Worm (Caenorhabditis elegans) whole organism, L3 larva: Measurements from ENCODE around the gene srb-12.
"Not testable (repeated sequence)": the region's sequence is repeated elsewhere in the genome, so short reads cannot be mapped to it uniquely, and the experiment has no call there.

Source experiments
- R02D3.7 ChIP-seq: fragments of 150-350 bp; optimal IDR thresholded peaks from 2 replicates; lab custom pipeline; 2014; ENCODE audit warnings: missing biosample characterization, missing genetic modification characterization
- ZK546.5 ChIP-seq: sonication (generic microtip); optimal IDR thresholded peaks from 2 replicates; lab custom pipeline; 2017; ENCODE audit warnings: missing biosample characterization, missing genetic modification characterization
- aly-2 ChIP-seq: fragments of 150-350 bp; optimal IDR thresholded peaks from 2 replicates; lab custom pipeline; 2014; ENCODE audit warnings: missing biosample characterization, missing genetic modification characterization
- ama-1 ChIP-seq: fragments of 150-350 bp; optimal IDR thresholded peaks from 2 replicates; lab custom pipeline; 2018
- ceh-16 ChIP-seq: sonication (generic microtip); optimal IDR thresholded peaks from 2 replicates; lab custom pipeline; 2017; ENCODE audit warnings: missing biosample characterization, missing genetic modification characterization
- ceh-28 ChIP-seq: fragments of 150-350 bp; optimal IDR thresholded peaks from 2 replicates; lab custom pipeline; 2014; ENCODE audit warnings: missing biosample characterization, missing genetic modification reagents, missing genetic modification characterization
- ceh-82 ChIP-seq: fragments of 150-350 bp; optimal IDR thresholded peaks from 2 replicates; lab custom pipeline; 2014; ENCODE audit warnings: missing biosample characterization, missing genetic modification characterization
- ceh-9 ChIP-seq: sonication (generic microtip); optimal IDR thresholded peaks from 2 replicates; lab custom pipeline; 2018; ENCODE audit warnings: missing biosample characterization, missing genetic modification characterization
- egl-27 ChIP-seq: sonication (generic microtip); optimal IDR thresholded peaks from 4 replicates; lab custom pipeline; 2017; ENCODE audit warnings: missing biosample characterization, missing genetic modification reagents, missing genetic modification characterization
- elt-1 ChIP-seq: fragments of 150-350 bp; optimal IDR thresholded peaks from 2 replicates; lab custom pipeline; 2014; ENCODE audit warnings: missing biosample characterization, missing genetic modification characterization
- elt-2 ChIP-seq: sonication (generic microtip); optimal IDR thresholded peaks from 2 replicates; lab custom pipeline; 2016; ENCODE audit warnings: missing genetic modification reagents, mild to moderate bottlenecking, missing genetic modification characterization, missing compliant biosample characterization
- elt-3 ChIP-seq, 3 experiments: fragments of 150-350 bp in 1 of 3; sonication (generic microtip) in 2 of 3; optimal IDR thresholded peaks; 2 replicates in 2 of 3; 4 replicates in 1 of 3; lab custom pipeline; 2014 to 2017; ENCODE audit warnings: missing biosample characterization in 3 of 3, missing genetic modification characterization in 3 of 3
- eor-1 ChIP-seq, 2 experiments: fragments of 150-350 bp; optimal IDR thresholded peaks; 2 replicates each; lab custom pipeline; 2014 to 2018; ENCODE audit warnings: missing biosample characterization in 2 of 2, missing genetic modification characterization in 2 of 2
- fkh-10 ChIP-seq: sonication (generic microtip); optimal IDR thresholded peaks from 2 replicates; lab custom pipeline; 2017; ENCODE audit warnings: missing biosample characterization, missing genetic modification reagents, missing genetic modification characterization
- fkh-2 ChIP-seq: fragments of 150-350 bp; optimal IDR thresholded peaks from 2 replicates; lab custom pipeline; 2014; ENCODE audit warnings: missing biosample characterization, missing genetic modification reagents, missing genetic modification characterization
- fos-1 ChIP-seq: fragments of 150-350 bp; optimal IDR thresholded peaks from 2 replicates; lab custom pipeline; 2014; ENCODE audit warnings: missing biosample characterization, missing genetic modification characterization
- jun-1 ChIP-seq: fragments of 150-350 bp; optimal IDR thresholded peaks from 2 replicates; lab custom pipeline; 2014; ENCODE audit warnings: missing biosample characterization, missing genetic modification reagents, missing genetic modification characterization
- lin-15B ChIP-seq: fragments of 150-350 bp; optimal IDR thresholded peaks from 2 replicates; lab custom pipeline; 2014; ENCODE audit warnings: missing biosample characterization, missing genetic modification characterization
- lin-39 ChIP-seq: fragments of 150-350 bp; optimal IDR thresholded peaks from 2 replicates; lab custom pipeline; 2018; ENCODE audit warnings: missing biosample characterization, missing genetic modification reagents, missing genetic modification characterization
- lsy-12 ChIP-seq: sonication (generic microtip); optimal IDR thresholded peaks from 2 replicates; lab custom pipeline; 2016; ENCODE audit warnings: mild to moderate bottlenecking, missing genetic modification characterization, missing compliant biosample characterization
- mml-1 ChIP-seq: fragments of 150-350 bp; sonication (generic microtip); optimal IDR thresholded peaks from 3 replicates; lab custom pipeline; 2014; ENCODE audit warnings: missing biosample characterization, missing genetic modification characterization
- nfya-1 ChIP-seq: sonication (generic microtip); optimal IDR thresholded peaks from 2 replicates; lab custom pipeline; 2017; ENCODE audit warnings: missing genetic modification characterization, mild to moderate bottlenecking, missing compliant biosample characterization, antibody characterized with exemption, moderate library complexity; ENCODE audit not compliant: insufficient read depth
- nhr-11 ChIP-seq: fragments of 150-350 bp; optimal IDR thresholded peaks from 2 replicates; lab custom pipeline; 2014; ENCODE audit warnings: missing biosample characterization, missing genetic modification characterization
- nhr-23 ChIP-seq: fragments of 150-350 bp; optimal IDR thresholded peaks from 2 replicates; lab custom pipeline; 2014; ENCODE audit warnings: missing biosample characterization, missing genetic modification reagents, missing genetic modification characterization
- nhr-237 ChIP-seq: fragments of 150-350 bp; optimal IDR thresholded peaks from 2 replicates; lab custom pipeline; 2014; ENCODE audit warnings: missing biosample characterization, missing genetic modification characterization
- nhr-28 ChIP-seq: fragments of 150-350 bp; optimal IDR thresholded peaks from 2 replicates; lab custom pipeline; 2014; ENCODE audit warnings: missing biosample characterization, missing genetic modification characterization
- nhr-67 ChIP-seq: fragments of 150-350 bp; optimal IDR thresholded peaks from 2 replicates; lab custom pipeline; 2014; ENCODE audit warnings: missing biosample characterization, missing genetic modification characterization
- nhr-76 ChIP-seq: fragments of 150-350 bp; sonication (generic microtip); optimal IDR thresholded peaks from 5 replicates; lab custom pipeline; 2014; ENCODE audit warnings: missing biosample characterization, missing genetic modification characterization
- nhr-77 ChIP-seq: fragments of 150-350 bp; optimal IDR thresholded peaks from 2 replicates; lab custom pipeline; 2014; ENCODE audit warnings: missing biosample characterization, missing genetic modification characterization
- sea-2 ChIP-seq: fragments of 150-350 bp; sonication (generic microtip); optimal IDR thresholded peaks from 4 replicates; lab custom pipeline; 2014; ENCODE audit warnings: missing biosample characterization, missing genetic modification reagents, missing genetic modification characterization
- skn-1 ChIP-seq: fragments of 150-350 bp; optimal IDR thresholded peaks from 2 replicates; lab custom pipeline; 2014; ENCODE audit warnings: missing biosample characterization, missing genetic modification characterization
- snpc-4 ChIP-seq: fragments of 150-350 bp; optimal IDR thresholded peaks from 2 replicates; lab custom pipeline; 2014; ENCODE audit warnings: missing biosample characterization, missing genetic modification characterization
- tbx-2 ChIP-seq: sonication (generic microtip); optimal IDR thresholded peaks from 2 replicates; lab custom pipeline; 2016; ENCODE audit warnings: mild to moderate bottlenecking, missing genetic modification characterization, missing compliant biosample characterization
- unc-39 ChIP-seq: sonication (generic microtip); optimal IDR thresholded peaks from 4 replicates; lab custom pipeline; 2017; ENCODE audit warnings: missing biosample characterization, missing genetic modification characterization
- unc-62 ChIP-seq: fragments of 150-350 bp; sonication (generic microtip); optimal IDR thresholded peaks from 4 replicates; lab custom pipeline; 2014; ENCODE audit warnings: missing biosample characterization, missing genetic modification reagents, missing genetic modification characterization
- zag-1 ChIP-seq: fragments of 150-350 bp; optimal IDR thresholded peaks from 2 replicates; lab custom pipeline; 2014; ENCODE audit warnings: missing biosample characterization, missing genetic modification characterization

The srb-12 gene

DNA sequence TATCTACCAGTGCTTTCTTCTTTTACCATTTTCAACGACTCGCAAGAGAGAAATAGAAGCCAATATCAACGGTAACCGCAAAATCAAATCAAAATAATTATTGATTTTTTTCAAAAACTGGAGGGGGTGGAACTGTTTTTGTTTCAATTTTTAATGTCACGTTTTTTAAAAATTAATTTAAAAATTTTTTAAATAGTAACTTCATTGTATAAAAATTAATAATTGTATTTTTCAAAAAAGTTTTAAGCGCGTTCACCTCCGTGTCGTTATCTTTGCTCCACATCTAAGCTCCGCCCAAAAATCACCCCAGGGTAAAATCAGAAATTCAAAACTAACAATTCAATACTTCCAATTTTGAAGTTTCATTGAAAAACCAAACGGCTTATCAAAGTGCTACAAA lies 6.7 kb upstream of the srb-12 start, which contains the start of gene C27D6.11:
C27D6.11 (minus strand) TSS at position 101 of the 400 bp plus-strand sequence.
- TF ChIP-seq ceh-82 (tag; lab: Kevin White, UChicago) (no peak), nhr-237 (tag; lab: Kevin White, UChicago) (no peak), elt-3 (tag; optimal IDR thresholded peaks at IDR 0.05; lab: Kevin White, UChicago) (no peak), skn-1 (tag; lab: Kevin White, UChicago) (no peak), nhr-23 (tag; lab: Kevin White, UChicago) (no peak), unc-39 (tag; lab: Kevin White, UChicago) (no peak), snpc-4 (no peak), nhr-11 (no peak), elt-1 (no peak), fos-1 (no peak), ceh-28 (tag; lab: Kevin White, UChicago) (no peak), nhr-77 (no peak), nhr-67 (tag; lab: Kevin White, UChicago) (no peak), jun-1 (tag; lab: Kevin White, UChicago) (no peak), nhr-28 (tag; lab: Kevin White, UChicago) (no peak), eor-1 (tag; optimal IDR thresholded peaks at IDR 0.05; lab: Kevin White, UChicago) (no peak), R02D3.7 (tag; lab: Kevin White, UChicago) (no peak), elt-2 (tag; lab: Kevin White, UChicago) (no peak)
- TF ChIP-seq, all 47 proteins: peak for 0

DNA sequence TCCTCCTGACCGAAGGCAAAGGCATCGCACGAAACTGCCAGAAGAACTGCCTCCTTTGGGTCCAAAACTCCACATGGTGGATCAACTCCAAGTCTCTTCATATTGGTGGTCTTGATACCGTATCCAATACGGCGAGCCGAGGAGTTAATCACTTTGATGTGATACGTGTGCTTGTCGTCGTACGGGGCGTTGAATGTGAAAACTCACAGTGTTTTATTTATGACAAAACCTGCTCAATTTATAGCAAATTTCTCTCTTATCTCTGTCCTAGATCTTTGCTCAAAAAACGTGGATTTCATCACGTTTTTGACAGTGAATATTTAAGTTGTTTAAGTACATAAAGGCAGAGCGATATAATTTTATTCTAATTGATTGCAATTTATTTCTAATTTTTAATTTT lies 4.3 kb upstream of the srb-12 start, which contains the start of gene F58A6.9:
F58A6.9 (minus strand) TSS at position 101 of the 400 bp plus-strand sequence.
- not testable (repeated sequence) for TF ChIP-seq skn-1, egl-27, R02D3.7 (tag; lab: Kevin White, UChicago)
- TF ChIP-seq, all 47 proteins: peak for 0; not testable (repeated sequence) for 47

ce11 chrII:5157525-5157924 lies 3.1 kb upstream of the srb-12 start, which contains the start of gene srb-13:
Gene srb-13, minus strand, starts transcription at chrII:5157625.
- TF ChIP-seq sea-2 (GFP tag; lab: Kevin White, UChicago) (no peak), fkh-10 (GFP tag; lab: Kevin White, UChicago) (no peak), lsy-12 (tag; lab: Kevin White, UChicago) (no peak), ama-1 (lab: Kevin White, UChicago) (no peak), lin-15B (tag; lab: Kevin White, UChicago) (no peak), unc-62 (GFP tag; lab: Kevin White, UChicago) (no peak), jun-1 (tag; lab: Kevin White, UChicago) (no peak), egl-27 (tag; lab: Kevin White, UChicago) (no peak), ZK546.5 (tag; lab: Kevin White, UChicago) (no peak), nhr-23 (tag; lab: Kevin White, UChicago) (no peak), ceh-16 (no peak), nfya-1 (no peak), tbx-2 (tag; lab: Kevin White, UChicago) (no peak), zag-1 (no peak), ceh-28 (tag; lab: Kevin White, UChicago) (no peak), fos-1 (no peak), nhr-76 (tag; lab: Kevin White, UChicago) (no peak)

DNA sequence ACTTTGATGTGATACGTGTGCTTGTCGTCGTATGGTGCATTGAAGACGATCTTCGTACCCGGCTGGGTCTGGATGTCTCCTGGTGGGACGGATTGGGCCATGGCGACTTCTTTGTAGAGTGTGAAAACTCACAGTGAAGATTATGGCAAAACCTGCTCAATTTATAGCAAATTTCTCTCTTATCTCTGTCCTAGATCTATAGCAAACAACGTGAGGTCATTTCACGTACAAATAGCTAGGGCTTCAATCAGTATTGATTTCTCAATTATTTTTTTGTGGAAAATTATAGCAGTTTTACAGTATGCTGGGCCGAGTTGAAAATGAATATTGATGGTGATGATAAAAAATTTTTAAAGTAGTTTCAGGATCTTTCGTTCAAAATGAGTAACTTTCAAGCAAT lies 2.5 kb upstream of the srb-12 start, which contains the start of gene msp-45:
msp-45 (minus strand) TSS at position 101 of the 400 bp plus-strand sequence.
- TF ChIP-seq mml-1 (tag; lab: Kevin White, UChicago) = no peak
- TF ChIP-seq aly-2 (tag; lab: Kevin White, UChicago) = no peak
- TF ChIP-seq nfya-1 = no peak
- TF ChIP-seq ceh-9 (tag; lab: Kevin White, UChicago) = no peak
- TF ChIP-seq nhr-67 (tag; lab: Kevin White, UChicago) = no peak
- TF ChIP-seq nhr-23 (tag; lab: Kevin White, UChicago) = no peak
- no peak for TF ChIP-seq ceh-28 (tag; lab: Kevin White, UChicago)
- no peak for TF ChIP-seq R02D3.7 (tag; lab: Kevin White, UChicago)
- no peak for TF ChIP-seq nhr-237 (tag; lab: Kevin White, UChicago)
- no peak for TF ChIP-seq egl-27 (tag; lab: Kevin White, UChicago)
- TF ChIP-seq zag-1 = no peak
- no peak for TF ChIP-seq fkh-2 (tag; lab: Kevin White, UChicago)
- no peak for TF ChIP-seq nhr-77
- TF ChIP-seq lsy-12 (tag; lab: Kevin White, UChicago) = no peak
- TF ChIP-seq fkh-10 (GFP tag; lab: Kevin White, UChicago) = no peak
- no peak for TF ChIP-seq lin-39 (tag; lab: Kevin White, UChicago)
- no peak for TF ChIP-seq jun-1 (tag; lab: Kevin White, UChicago)
